Worm (Caenorhabditis elegans) whole organism, early embryonic: ENCODE results near the gene F26D11.2.

ENCODE experiments used
- B0310.2 ChIP-seq: sonication (generic microtip); optimal IDR thresholded peaks from 2 replicates; lab custom pipeline; 2016; ENCODE audit warnings: mild to moderate bottlenecking, missing genetic modification characterization, missing compliant biosample characterization
- F13C5.2 ChIP-seq: sonication (generic microtip); optimal IDR thresholded peaks from 2 replicates; lab custom pipeline; 2017; ENCODE audit warnings: mild to moderate bottlenecking, missing genetic modification characterization, inconsistent platforms, missing compliant biosample characterization
- aly-1 ChIP-seq: sonication (generic microtip); optimal IDR thresholded peaks from 2 replicates; lab custom pipeline; 2016; ENCODE audit warnings: missing genetic modification characterization, missing compliant biosample characterization
- ama-1 ChIP-seq: fragments of 150-350 bp; optimal IDR thresholded peaks from 2 replicates; lab custom pipeline; 2014
- ceh-13 ChIP-seq: fragments of 200-800 bp; sonication (Bioruptor generic); optimal IDR thresholded peaks from 2 replicates; lab custom pipeline; 2018; ENCODE audit warnings: mild to moderate bottlenecking, missing genetic modification characterization, missing compliant biosample characterization
- ceh-36 ChIP-seq: sonication (generic microtip); optimal IDR thresholded peaks from 2 replicates; lab custom pipeline; 2016; ENCODE audit warnings: missing genetic modification characterization, inconsistent platforms, missing compliant biosample characterization
- ets-7 ChIP-seq: sonication (generic microtip); optimal IDR thresholded peaks from 2 replicates; lab custom pipeline; 2016; ENCODE audit warnings: missing genotype, missing genetic modification characterization, missing compliant biosample characterization
- flt-1 ChIP-seq: fragments of 200-800 bp; sonication (Bioruptor generic); IDR thresholded peaks from 2 replicates; pipeline ENCODE4 v1.3.6; 2022; ENCODE audit warnings: missing genetic modification characterization, missing compliant biosample characterization
- hmbx-1 ChIP-seq: sonication (generic microtip); optimal IDR thresholded peaks from 2 replicates; lab custom pipeline; 2016; ENCODE audit warnings: mild to moderate bottlenecking, missing genetic modification characterization, missing compliant biosample characterization
- hmg-4 ChIP-seq: fragments of 200-800 bp; sonication (Bioruptor generic); optimal IDR thresholded peaks from 2 replicates; lab custom pipeline; 2018; ENCODE audit warnings: mild to moderate bottlenecking, missing genetic modification characterization, missing compliant biosample characterization
- hnd-1 ChIP-seq: sonication (generic microtip); optimal IDR thresholded peaks from 2 replicates; lab custom pipeline; 2016; ENCODE audit warnings: missing genetic modification characterization, missing compliant biosample characterization
- pes-1 ChIP-seq: fragments of 200-800 bp; sonication (Bioruptor generic); IDR thresholded peaks from 2 replicates; pipeline ENCODE4 v1.3.6; 2022; ENCODE audit warnings: missing genetic modification reagents, missing genetic modification characterization, missing compliant biosample characterization
- scrt-1 ChIP-seq: fragments of 200-800 bp; sonication (Bioruptor generic); IDR thresholded peaks from 2 replicates; pipeline ENCODE4 v1.3.6; 2022; ENCODE audit warnings: missing genetic modification characterization, missing compliant biosample characterization
- sea-1 ChIP-seq: fragments of 200-800 bp; sonication (Bioruptor generic); conservative IDR thresholded peaks from 2 replicates; pipeline ENCODE4 v1.3.6; 2022; ENCODE audit warnings: missing genetic modification characterization, missing compliant biosample characterization
- tbx-11 ChIP-seq: fragments of 200-800 bp; sonication (Bioruptor generic); IDR thresholded peaks from 2 replicates; pipeline ENCODE4 v1.3.6; 2022; ENCODE audit warnings: missing genetic modification characterization, missing compliant biosample characterization
- tbx-37 ChIP-seq: fragments of 200-800 bp; sonication (Bioruptor generic); conservative IDR thresholded peaks from 2 replicates; pipeline ENCODE4 v1.3.6; 2022; ENCODE audit warnings: missing genetic modification reagents, missing genetic modification characterization, missing compliant biosample characterization
- tra-4 ChIP-seq: sonication (generic microtip); optimal IDR thresholded peaks from 2 replicates; lab custom pipeline; 2017; ENCODE audit warnings: missing genetic modification characterization, missing compliant biosample characterization

The F26D11.2 gene

ce11 chrV:7943568-7943967 lies 15.5 kb upstream of the F26D11.2 start, which contains the start of gene Y97E10B.1:
Gene Y97E10B.1, plus strand, starts transcription at chrV:7943868.
- TF ChIP-seq tbx-11 (GFP tag; lab: Robert Waterston, UW) (no peak), hmg-4 (GFP tag; lab: Kevin White, UChicago) (no peak), tra-4 (tag; lab: Kevin White, UChicago) (no peak), scrt-1 (GFP tag; lab: Robert Waterston, UW) (no peak), flt-1 (GFP tag; lab: Robert Waterston, UW) (no peak), ets-7 (tag; lab: Kevin White, UChicago) (no peak), ceh-36 (tag; lab: Kevin White, UChicago) (no peak), hnd-1 (tag; lab: Kevin White, UChicago) (no peak), pes-1 (GFP tag; lab: Robert Waterston, UW) (no peak), hmbx-1 (tag; lab: Kevin White, UChicago) (no peak), sea-1 (GFP tag; lab: Robert Waterston, UW) (no peak), B0310.2 (no peak), tbx-37 (GFP tag; lab: Robert Waterston, UW) (no peak), F13C5.2 (tag; lab: Kevin White, UChicago) (no peak), ceh-13 (GFP tag; lab: Kevin White, UChicago) (no peak), aly-1 (tag; lab: Kevin White, UChicago) (no peak)

ce11 chrV:7946229-7946628 lies 12.8 kb upstream of the F26D11.2 start:
- no peak for TF ChIP-seq tbx-37 (GFP tag; lab: Robert Waterston, UW)
- no peak for TF ChIP-seq ama-1 (lab: Kevin White, UChicago)
- no peak for TF ChIP-seq B0310.2
- no peak for TF ChIP-seq F13C5.2 (tag; lab: Kevin White, UChicago)
- TF ChIP-seq ceh-36 (tag; lab: Kevin White, UChicago) = no peak
- TF ChIP-seq hmg-4 (GFP tag; lab: Kevin White, UChicago) = no peak
- TF ChIP-seq ets-7 (tag; lab: Kevin White, UChicago) = no peak
- no peak for TF ChIP-seq hnd-1 (tag; lab: Kevin White, UChicago)
- TF ChIP-seq tra-4 (tag; lab: Kevin White, UChicago) = no peak
- no peak for TF ChIP-seq tbx-11 (GFP tag; lab: Robert Waterston, UW)
- no peak for TF ChIP-seq flt-1 (GFP tag; lab: Robert Waterston, UW)
- TF ChIP-seq scrt-1 (GFP tag; lab: Robert Waterston, UW) = no peak
- TF ChIP-seq ceh-13 (GFP tag; lab: Kevin White, UChicago) = no peak
- TF ChIP-seq hmbx-1 (tag; lab: Kevin White, UChicago) = no peak
- TF ChIP-seq pes-1 (GFP tag; lab: Robert Waterston, UW) = no peak
- no peak for TF ChIP-seq sea-1 (GFP tag; lab: Robert Waterston, UW)
- no peak for TF ChIP-seq aly-1 (tag; lab: Kevin White, UChicago)

- TF ChIP-seq pes-1 (GFP tag; lab: Robert Waterston, UW) (no peak), hmg-4 (GFP tag; lab: Kevin White, UChicago) (no peak), B0310.2 (no peak), hnd-1 (tag; lab: Kevin White, UChicago) (no peak), hmbx-1 (tag; lab: Kevin White, UChicago) (no peak), aly-1 (tag; lab: Kevin White, UChicago) (no peak), tra-4 (tag; lab: Kevin White, UChicago) (no peak), ceh-13 (GFP tag; lab: Kevin White, UChicago) (no peak), tbx-37 (GFP tag; lab: Robert Waterston, UW) (no peak), ama-1 (lab: Kevin White, UChicago) (no peak), tbx-11 (GFP tag; lab: Robert Waterston, UW) (no peak), ceh-36 (tag; lab: Kevin White, UChicago) (no peak), flt-1 (GFP tag; lab: Robert Waterston, UW) (no peak)
These were observed 6.2 kb upstream of the F26D11.2 start, which contains the start of gene clec-216 for ce11 chrV:7952855-7953254. Gene clec-216, minus strand, starts transcription at chrV:7952955.

ce11 chrV:7954552-7954951 lies 4.5 kb upstream of the F26D11.2 start, which contains the start of gene F26D11.13:
Gene F26D11.13, minus strand, starts transcription at chrV:7954652.
- TF ChIP-seq tbx-37 (GFP tag; lab: Robert Waterston, UW) (no peak), hmbx-1 (tag; lab: Kevin White, UChicago) (no peak), sea-1 (GFP tag; lab: Robert Waterston, UW) (no peak), ceh-13 (GFP tag; lab: Kevin White, UChicago) (no peak), tbx-11 (GFP tag; lab: Robert Waterston, UW) (no peak), hnd-1 (tag; lab: Kevin White, UChicago) (no peak)

ce11 chrV:7955168-7955567 lies 3.9 kb upstream of the F26D11.2 start, which contains the start of gene F26D11.12:
Gene F26D11.12, minus strand, starts transcription at chrV:7955312.
- TF ChIP-seq tra-4 (tag; lab: Kevin White, UChicago) (no peak), sea-1 (GFP tag; lab: Robert Waterston, UW) (no peak)

- TF ChIP-seq ceh-36 (tag; lab: Kevin White, UChicago) (no peak), ceh-13 (GFP tag; lab: Kevin White, UChicago) (no peak), F13C5.2 (tag; lab: Kevin White, UChicago) (no peak), hmg-4 (GFP tag; lab: Kevin White, UChicago) (no peak), hnd-1 (tag; lab: Kevin White, UChicago) (no peak), tbx-11 (GFP tag; lab: Robert Waterston, UW) (no peak), hmbx-1 (tag; lab: Kevin White, UChicago) (no peak), ets-7 (tag; lab: Kevin White, UChicago) (no peak), aly-1 (tag; lab: Kevin White, UChicago) (no peak), sea-1 (GFP tag; lab: Robert Waterston, UW) (no peak), tbx-37 (GFP tag; lab: Robert Waterston, UW) (no peak), flt-1 (GFP tag; lab: Robert Waterston, UW) (no peak), scrt-1 (GFP tag; lab: Robert Waterston, UW) (no peak), pes-1 (GFP tag; lab: Robert Waterston, UW) (no peak), tra-4 (tag; lab: Kevin White, UChicago) (no peak), ama-1 (lab: Kevin White, UChicago) (no peak), B0310.2 (no peak)
These were observed 2.9 kb upstream of the F26D11.2 start, which contains the start of gene pals-34 for ce11 chrV:7956218-7956617. Gene pals-34, minus strand, starts transcription at chrV:7956497.
